Fruit fly (Drosophila melanogaster) whole organism, embryonic: ENCODE results near the gene dnc.

ENCODE experiments used
- Atf6 ChIP-seq: fragments of 200-800 bp; sonication (Bioruptor generic); IDR thresholded peaks from 2 replicates; pipeline ENCODE4 v1.3.6; 2022; ENCODE audit warnings: missing biosample characterization, missing genetic modification characterization
- Awh ChIP-seq: fragments of 200-800 bp; sonication (Bioruptor generic); IDR thresholded peaks from 2 replicates; pipeline ENCODE4, ENCODE4 v1.3.6; 2022; ENCODE audit warnings: missing biosample characterization, missing genetic modification characterization
- Blimp-1 ChIP-seq: fragments of 200-800 bp; sonication (Bioruptor generic); optimal IDR thresholded peaks from 3 replicates; lab custom pipeline; 2018; ENCODE audit warnings: missing biosample characterization, missing genetic modification characterization, mild to moderate bottlenecking, moderate library complexity, missing genetic modification reagents
- CG10209 ChIP-seq: fragments of 200-800 bp; sonication (Bioruptor generic); optimal IDR thresholded peaks from 3 replicates; lab custom pipeline; 2017; ENCODE audit warnings: missing biosample characterization, mild to moderate bottlenecking, missing genetic modification characterization, missing genetic modification reagents
- CG11723 ChIP-seq: fragments of 200-800 bp; sonication (Bioruptor generic); optimal IDR thresholded peaks from 2 replicates; lab custom pipeline; 2017; ENCODE audit warnings: missing biosample characterization, mild to moderate bottlenecking, missing genetic modification characterization
- CG12104 ChIP-seq: fragments of 200-800 bp; sonication (Bioruptor generic); optimal IDR thresholded peaks from 3 replicates; lab custom pipeline; 2016; ENCODE audit warnings: missing biosample characterization, missing genetic modification characterization
- CG13624 ChIP-seq: fragments of 200-800 bp; sonication (Bioruptor generic); optimal IDR thresholded peaks from 2 replicates; lab custom pipeline; 2016; ENCODE audit warnings: missing biosample characterization, missing genetic modification characterization
- CG14710 ChIP-seq: fragments of 200-800 bp; sonication (Bioruptor generic); optimal IDR thresholded peaks from 3 replicates; lab custom pipeline; 2019; ENCODE audit warnings: missing biosample characterization, mild to moderate bottlenecking, missing genetic modification characterization, moderate library complexity
- CG16779 ChIP-seq: fragments of 200-800 bp; sonication (Bioruptor generic); IDR thresholded peaks from 2 replicates; pipeline ENCODE4 v1.3.6; 2022; ENCODE audit warnings: missing biosample characterization, missing genetic modification characterization
- CG16863 ChIP-seq: fragments of 200-800 bp; sonication (Bioruptor generic); optimal IDR thresholded peaks from 3 replicates; lab custom pipeline; 2016; ENCODE audit warnings: missing biosample characterization, missing genetic modification characterization
- CG18619 ChIP-seq: fragments of 200-800 bp; sonication (Bioruptor generic); optimal IDR thresholded peaks from 3 replicates; lab custom pipeline; 2017; ENCODE audit warnings: missing biosample characterization, mild to moderate bottlenecking, missing genetic modification characterization
- CG18764 ChIP-seq: fragments of 200-800 bp; sonication (Bioruptor generic); optimal IDR thresholded peaks from 3 replicates; lab custom pipeline; 2016; ENCODE audit warnings: missing biosample characterization, missing genetic modification characterization
- CG2199 ChIP-seq: fragments of 200-800 bp; sonication (Bioruptor generic); IDR thresholded peaks from 3 replicates; pipeline ENCODE4 v1.3.6; 2022; ENCODE audit warnings: missing biosample characterization, missing genetic modification characterization
- CG2712 ChIP-seq: fragments of 200-800 bp; optimal IDR thresholded peaks from 3 replicates; lab custom pipeline; 2019; ENCODE audit warnings: missing biosample characterization, mild to moderate bottlenecking, missing genetic modification characterization, moderate library complexity
- CG30403 ChIP-seq: fragments of 200-800 bp; sonication (Bioruptor generic); optimal IDR thresholded peaks from 3 replicates; lab custom pipeline; 2016; ENCODE audit warnings: missing biosample characterization, missing genetic modification characterization
- CG34224 ChIP-seq: fragments of 200-800 bp; sonication (Bioruptor generic); IDR thresholded peaks from 3 replicates; pipeline ENCODE4 v1.3.6; 2022; ENCODE audit warnings: missing biosample characterization, missing genetic modification characterization; ENCODE audit not compliant: partially characterized antibody
- CG34422 ChIP-seq: fragments of 200-800 bp; sonication (Bioruptor generic); IDR thresholded peaks from 3 replicates; pipeline ENCODE4 v1.3.6; 2022; ENCODE audit warnings: missing biosample characterization, missing genetic modification characterization
- CG4617 ChIP-seq: fragments of 200-800 bp; sonication (Bioruptor generic); optimal IDR thresholded peaks from 3 replicates; lab custom pipeline; 2016; ENCODE audit warnings: missing biosample characterization, missing genetic modification characterization, borderline replicate concordance
- CG8281 ChIP-seq: fragments of 200-800 bp; sonication (Bioruptor generic); optimal IDR thresholded peaks from 2 replicates; lab custom pipeline; 2018; ENCODE audit warnings: missing biosample characterization, mild to moderate bottlenecking, missing genetic modification characterization, moderate library complexity
- CG8924 ChIP-seq: fragments of 200-800 bp; optimal IDR thresholded peaks from 3 replicates; lab custom pipeline; 2019; ENCODE audit warnings: missing biosample characterization, mild to moderate bottlenecking, missing genetic modification characterization, moderate library complexity
- CG9437 ChIP-seq: fragments of 200-800 bp; sonication (Bioruptor generic); optimal IDR thresholded peaks from 2 replicates; lab custom pipeline; 2018; ENCODE audit warnings: missing biosample characterization, mild to moderate bottlenecking, missing genetic modification characterization
- E2f2 ChIP-seq: fragments of 200-800 bp; sonication (Bioruptor generic); IDR thresholded peaks from 2 replicates; pipeline ENCODE4 v1.3.6; 2022; ENCODE audit warnings: missing biosample characterization, missing genetic modification characterization
- GATAe ChIP-seq: fragments of 200-800 bp; sonication (Bioruptor generic); conservative IDR thresholded peaks from 2 replicates; pipeline ENCODE4 v1.3.6; 2022; ENCODE audit warnings: missing biosample characterization, missing genetic modification characterization
- HLH54F ChIP-seq: fragments of 200-800 bp; sonication (Bioruptor generic); optimal IDR thresholded peaks from 3 replicates; lab custom pipeline; 2016; ENCODE audit warnings: missing biosample characterization, missing genetic modification characterization
- Hmx ChIP-seq: fragments of 200-800 bp; sonication (Bioruptor generic); optimal IDR thresholded peaks from 2 replicates; lab custom pipeline; 2016; ENCODE audit warnings: missing biosample characterization, missing genetic modification characterization
- Jarid2 ChIP-seq: fragments of 200-800 bp; sonication (Bioruptor generic); optimal IDR thresholded peaks from 3 replicates; lab custom pipeline; 2017; ENCODE audit warnings: mild to moderate bottlenecking, missing biosample characterization, missing genetic modification reagents, missing genetic modification characterization
- Lim3 ChIP-seq: fragments of 200-800 bp; sonication (Bioruptor generic); IDR thresholded peaks from 2 replicates; pipeline ENCODE4 v1.3.6; 2022; ENCODE audit warnings: missing biosample characterization, missing genetic modification characterization
- MESR4 ChIP-seq: fragments of 200-800 bp; sonication (Bioruptor generic); optimal IDR thresholded peaks from 2 replicates; lab custom pipeline; 2018; ENCODE audit warnings: missing biosample characterization, mild to moderate bottlenecking, missing genetic modification characterization, moderate library complexity
- Mrtf ChIP-seq: fragments of 200-800 bp; sonication (Bioruptor generic); IDR thresholded peaks from 3 replicates; pipeline ENCODE4 v1.3.6; 2022; ENCODE audit warnings: missing biosample characterization, missing genetic modification characterization
- Optix ChIP-seq: fragments of 200-800 bp; sonication (Bioruptor generic); IDR thresholded peaks from 3 replicates; pipeline ENCODE4 v1.3.6; 2022; ENCODE audit warnings: missing biosample characterization, missing genetic modification characterization
- Side ChIP-seq: fragments of 200-800 bp; sonication (Bioruptor generic); optimal IDR thresholded peaks from 2 replicates; lab custom pipeline; 2016; ENCODE audit warnings: missing biosample characterization, missing genetic modification characterization
- Trl ChIP-seq, 3 experiments: fragments of >200 bp in 2 of 3; fragments of 200-800 bp in 1 of 3; sonication (Bioruptor generic) in 1 of 3; optimal IDR thresholded peaks; 2 replicates in 1 of 3; 3 replicates in 2 of 3; lab custom pipeline; 2016 to 2017; ENCODE audit warnings: missing biosample characterization in 1 of 3, missing genetic modification characterization in 1 of 3
- Usf ChIP-seq: fragments of 200-800 bp; sonication (Bioruptor generic); optimal IDR thresholded peaks from 2 replicates; lab custom pipeline; 2017; ENCODE audit warnings: missing genotype, missing biosample characterization, missing genetic modification characterization
- ac ChIP-seq: fragments of 200-800 bp; sonication (Bioruptor generic); optimal IDR thresholded peaks from 3 replicates; lab custom pipeline; 2017; ENCODE audit warnings: missing biosample characterization, mild to moderate bottlenecking, missing genetic modification characterization
- ato ChIP-seq: fragments of 200-800 bp; sonication (Bioruptor generic); IDR thresholded peaks from 2 replicates; pipeline ENCODE4 v1.3.6; 2022; ENCODE audit warnings: missing biosample characterization, missing genetic modification characterization; ENCODE audit not compliant: partially characterized antibody
- bcd ChIP-seq: fragments of 200-800 bp; sonication (Bioruptor generic); optimal IDR thresholded peaks from 2 replicates; lab custom pipeline; 2017; ENCODE audit warnings: missing biosample characterization, mild to moderate bottlenecking, missing genetic modification characterization
- ci ChIP-seq: fragments of 200-800 bp; sonication (Bioruptor generic); IDR thresholded peaks from 3 replicates; pipeline ENCODE4 v1.3.6; 2022; ENCODE audit warnings: missing biosample characterization, missing genetic modification characterization
- da ChIP-seq: fragments of 200-800 bp; sonication (Bioruptor generic); optimal IDR thresholded peaks from 2 replicates; lab custom pipeline; 2016; ENCODE audit warnings: missing biosample characterization, missing genetic modification characterization
- fd96Cb ChIP-seq: fragments of 200-800 bp; sonication (Bioruptor generic); optimal IDR thresholded peaks from 2 replicates; lab custom pipeline; 2018; ENCODE audit warnings: missing biosample characterization, mild to moderate bottlenecking, missing genetic modification characterization, moderate library complexity
- h ChIP-seq: fragments of >200 bp; optimal IDR thresholded peaks from 2 replicates; lab custom pipeline; 2017
- lab ChIP-seq: fragments of 200-800 bp; sonication (Bioruptor generic); optimal IDR thresholded peaks from 3 replicates; lab custom pipeline; 2017; ENCODE audit warnings: missing biosample characterization, missing genetic modification characterization, mild to moderate bottlenecking, moderate library complexity, missing genetic modification reagents
- pan ChIP-seq, 4 experiments: fragments of >200 bp in 3 of 4; fragments of 200-800 bp in 1 of 4; sonication (Bioruptor generic) in 1 of 4; optimal IDR thresholded peaks in 3 of 4; IDR thresholded peaks in 1 of 4; 2 replicates each; pipeline versions ENCODE4 v1.3.6 to Lab custom; 2017 to 2022; ENCODE audit warnings: missing biosample characterization in 2 of 4, missing genetic modification characterization in 2 of 4, mixed read lengths in 1 of 4
- pita ChIP-seq: fragments of 200-800 bp; sonication (Bioruptor generic); optimal IDR thresholded peaks from 2 replicates; lab custom pipeline; 2017; ENCODE audit warnings: missing biosample characterization, mild to moderate bottlenecking, missing genetic modification characterization
- ranshi ChIP-seq: fragments of 200-800 bp; sonication (Bioruptor generic); IDR thresholded peaks from 2 replicates; pipeline ENCODE4 v1.3.6; 2022; ENCODE audit warnings: missing biosample characterization, missing genetic modification characterization
- slbo ChIP-seq: fragments of 200-800 bp; sonication (Bioruptor generic); IDR thresholded peaks from 2 replicates; pipeline ENCODE4 v1.3.6; 2022; ENCODE audit warnings: missing biosample characterization, missing genetic modification characterization
- slp2 ChIP-seq: fragments of 200-800 bp; sonication (Bioruptor generic); optimal IDR thresholded peaks from 2 replicates; lab custom pipeline; 2016; ENCODE audit warnings: missing biosample characterization, missing genetic modification characterization
- tio ChIP-seq: fragments of 200-800 bp; sonication (Bioruptor generic); optimal IDR thresholded peaks from 2 replicates; lab custom pipeline; 2017; ENCODE audit warnings: missing biosample characterization, missing genetic modification characterization, inconsistent platforms
- tx ChIP-seq: fragments of 200-800 bp; sonication (Bioruptor generic); optimal IDR thresholded peaks from 2 replicates; lab custom pipeline; 2016; ENCODE audit warnings: missing biosample characterization, missing genetic modification characterization
- vvl ChIP-seq: fragments of 200-800 bp; sonication (Bioruptor generic); IDR thresholded peaks from 2 replicates; pipeline ENCODE4 v1.3.6; 2022; ENCODE audit warnings: missing biosample characterization, missing genetic modification characterization

Gene dnc

DNA sequence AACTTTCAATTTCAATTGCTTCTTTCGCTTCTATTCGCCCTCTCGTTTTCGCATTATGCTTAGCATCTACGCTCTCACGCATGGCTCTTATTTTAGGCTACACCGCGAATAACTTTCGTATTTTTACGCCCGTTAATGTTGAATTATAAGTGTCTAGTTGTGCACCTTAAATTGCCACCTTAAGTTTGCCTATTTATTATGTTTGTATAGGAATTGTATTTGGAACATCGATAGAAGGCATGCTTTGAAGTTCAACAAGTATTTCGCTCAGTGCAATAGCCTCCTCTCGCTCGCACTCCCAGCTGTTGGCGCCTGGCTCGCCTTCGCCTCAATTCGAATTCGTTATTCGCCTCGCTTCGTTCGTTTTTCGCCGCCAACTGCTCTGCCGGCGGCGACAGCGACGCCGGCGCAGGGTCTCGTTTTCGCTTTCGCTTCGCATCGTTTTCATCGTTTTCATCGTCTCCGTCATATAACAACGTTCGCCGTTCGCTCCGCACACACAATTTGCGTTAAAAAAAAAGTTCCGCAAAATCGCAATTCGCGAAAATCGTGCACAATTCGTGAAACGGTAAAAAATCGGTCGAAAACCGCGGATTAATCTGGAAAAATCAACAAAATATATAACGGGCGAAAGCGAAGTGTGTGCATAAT is 118.7 kb downstream of the dnc start (continued):
- TF ChIP-seq CG34422 (GFP tag; lab: Robert Waterston, UW) (peak; percentile 98), Mrtf (GFP tag; lab: Robert Waterston, UW) (peak; percentile 97), ato (no peak), Side (peak; percentile 98), Trl (optimal IDR thresholded peaks at IDR 0.05; lab: Kevin White, UChicago) (no peak), Trl (GFP tag; optimal IDR thresholded peaks at IDR 0.05; lab: Kevin White, UChicago) (peak; percentile 98), vvl (peak; percentile 98), CG8281 (tag; lab: Kevin White, UChicago) (peak; percentile 85), slbo (GFP tag; lab: Robert Waterston, UW) (peak; percentile 99), Usf (GFP tag; lab: Kevin White, UChicago) (peak; percentile 94), da (peak; percentile 96), lab (GFP tag; lab: Kevin White, UChicago) (peak; percentile 99), CG9437 (GFP tag; lab: Kevin White, UChicago) (peak; percentile 88), ranshi (GFP tag; lab: Robert Waterston, UW) (peak; percentile 98), CG2199 (peak; percentile 96; the same call in 2 of the 3 replicates), Optix (peak; percentile 98), Awh (GFP tag; lab: Robert Waterston, UW) (peak; percentile 94), CG30403 (GFP tag; lab: Kevin White, UChicago) (peak; percentile 98), HLH54F (GFP tag; lab: Kevin White, UChicago) (peak; percentile 98), CG14710 (tag; lab: Kevin White, UChicago) (peak; percentile 88), fd96Cb (peak; percentile 96), Atf6 (GFP tag; lab: Robert Waterston, UW) (peak; percentile 98), CG2712 (tag; lab: Kevin White, UChicago) (peak; percentile 96), pita (no peak), CG16779 (peak; percentile 91), h (lab: Kevin White, UChicago) (no peak), CG16863 (peak; percentile 98), bcd (GFP tag; lab: Kevin White, UChicago) (peak; percentile 98), ac (GFP tag; lab: Kevin White, UChicago) (peak; percentile 79), CG18619 (GFP tag; lab: Kevin White, UChicago) (peak; percentile 96), GATAe (GFP tag; lab: Robert Waterston, UW) (peak; percentile 86), CG8924 (tag; lab: Kevin White, UChicago) (peak; percentile 97), CG13624 (peak; percentile 99), CG10209 (peak; percentile 97), Lim3 (GFP tag; lab: Robert Waterston, UW) (peak; percentile 88), CG11723 (GFP tag; lab: Kevin White, UChicago) (peak; percentile 90), CG18764 (peak; percentile 95), slp2 (GFP tag; lab: Kevin White, UChicago) (peak; percentile 98), Jarid2 (GFP tag; lab: Kevin White, UChicago) (peak; percentile 87), CG12104 (GFP tag; lab: Kevin White, UChicago) (peak; percentile 93), CG4617 (peak; percentile 92), tio (GFP tag; lab: Kevin White, UChicago) (peak; percentile 96), Blimp-1 (GFP tag; lab: Kevin White, UChicago) (peak; percentile 96), Hmx (GFP tag; lab: Kevin White, UChicago) (peak; percentile 92), MESR4 (GFP tag; lab: Kevin White, UChicago) (peak; percentile 60), CG34224 (no peak), E2f2 (GFP tag; lab: Robert Waterston, UW) (peak; percentile 81), tx (peak; percentile 98), ci (peak; percentile 98), pan (optimal IDR thresholded peaks at IDR 0.05; lab: Kevin White, UChicago) (no peak), pan (GFP tag; optimal IDR thresholded peaks at IDR 0.05 in 1 of 2, IDR thresholded peaks at IDR 0.05 in 1 of 2) (peak in 1 of 2 experiments; percentile 97)
